Fruit fly (Drosophila melanogaster) whole organism, wandering third instar larva: Measurements from ENCODE around the gene CG31948.

Source experiments
- Abd-B ChIP-seq: fragments of >200 bp; optimal IDR thresholded peaks from 2 replicates; lab custom pipeline; 2017; ENCODE audit warnings: missing biosample characterization, missing genetic modification characterization
- CG32264 ChIP-seq: fragments of 200-800 bp; sonication (Bioruptor generic); optimal IDR thresholded peaks from 2 replicates; lab custom pipeline; 2016; ENCODE audit warnings: missing biosample characterization, missing genetic modification characterization
- CG9705 ChIP-seq: fragments of 200-800 bp; sonication (Bioruptor generic); optimal IDR thresholded peaks from 2 replicates; lab custom pipeline; 2018; ENCODE audit warnings: missing biosample characterization, mild to moderate bottlenecking, missing genetic modification characterization
- CrebA ChIP-seq: fragments of 200-800 bp; sonication (Bioruptor generic); optimal IDR thresholded peaks from 2 replicates; lab custom pipeline; 2016; ENCODE audit warnings: missing biosample characterization, mild to moderate bottlenecking, missing genetic modification characterization, borderline replicate concordance
- Dfd ChIP-seq: fragments of >200 bp; optimal IDR thresholded peaks from 2 replicates; lab custom pipeline; 2017; ENCODE audit warnings: missing biosample characterization, missing genetic modification characterization
- Dif ChIP-seq: fragments of 200-275, 200-300 bp; sonication (Bioruptor generic); optimal IDR thresholded peaks from 2 replicates; lab custom pipeline; 2018; ENCODE audit warnings: missing biosample characterization, missing genetic modification characterization; ENCODE audit not compliant: partially characterized antibody
- GATAd ChIP-seq: sonication (Bioruptor generic); optimal IDR thresholded peaks from 2 replicates; lab custom pipeline; 2016; ENCODE audit warnings: missing biosample characterization, missing genetic modification characterization
- HLH106 ChIP-seq: fragments of 200-800 bp; optimal IDR thresholded peaks from 3 replicates; lab custom pipeline; 2019; ENCODE audit warnings: missing biosample characterization, mild to moderate bottlenecking, missing genetic modification characterization, moderate library complexity
- Hnf4 ChIP-seq: fragments of 200-800 bp; sonication (Bioruptor generic); optimal IDR thresholded peaks from 2 replicates; lab custom pipeline; 2016; ENCODE audit warnings: missing biosample characterization, mild to moderate bottlenecking, missing genetic modification characterization
- Hr78 ChIP-seq: fragments of >200 bp; optimal IDR thresholded peaks from 2 replicates; lab custom pipeline; 2017; ENCODE audit warnings: missing biosample characterization, missing genetic modification characterization
- Hr83 ChIP-seq: fragments of 200-300 bp; sonication (Bioruptor generic); optimal IDR thresholded peaks from 2 replicates; lab custom pipeline; 2016; ENCODE audit warnings: missing biosample characterization, mild to moderate bottlenecking, missing genetic modification characterization, moderate library complexity; ENCODE audit not compliant: poor library complexity, severe bottlenecking
- Jra ChIP-seq: sonication (Bioruptor generic); optimal IDR thresholded peaks from 2 replicates; lab custom pipeline; 2016; ENCODE audit warnings: missing biosample characterization, missing genetic modification characterization
- Mio ChIP-seq: sonication (Bioruptor generic); optimal IDR thresholded peaks from 2 replicates; lab custom pipeline; 2016; ENCODE audit warnings: missing biosample characterization, missing genetic modification characterization
- Myc ChIP-seq: fragments of >200 bp; optimal IDR thresholded peaks from 2 replicates; lab custom pipeline; 2017
- N ChIP-seq: fragments of >200 bp; optimal IDR thresholded peaks from 2 replicates; lab custom pipeline; 2018; ENCODE audit warnings: missing biosample characterization, missing external identifiers, missing genetic modification characterization
- OdsH ChIP-seq: fragments of 200-800 bp; sonication (Bioruptor generic); optimal IDR thresholded peaks from 2 replicates; lab custom pipeline; 2016; ENCODE audit warnings: missing biosample characterization, mild to moderate bottlenecking, missing genetic modification characterization
- Rel ChIP-seq, 2 experiments: fragments of 200-800 bp; sonication (Bioruptor generic) in 1 of 2; optimal IDR thresholded peaks; 2 replicates in 1 of 2; 3 replicates in 1 of 2; lab custom pipeline; 2016 to 2019; ENCODE audit warnings: mild to moderate bottlenecking in 2 of 2, missing biosample characterization in 2 of 2, missing genetic modification characterization in 2 of 2, moderate library complexity in 1 of 2
- Vsx2 ChIP-seq: fragments of 200-300, 225-300 bp; sonication (Bioruptor generic); optimal IDR thresholded peaks from 2 replicates; lab custom pipeline; 2018; ENCODE audit warnings: missing biosample characterization, missing genetic modification characterization; ENCODE audit not compliant: partially characterized antibody
- br ChIP-seq: fragments of 200-800 bp; sonication (Bioruptor generic); optimal IDR thresholded peaks from 2 replicates; lab custom pipeline; 2016; ENCODE audit warnings: missing biosample characterization, missing genetic modification characterization
- brk ChIP-seq: fragments of 200-800 bp; sonication (Bioruptor generic); optimal IDR thresholded peaks from 2 replicates; lab custom pipeline; 2016; ENCODE audit warnings: missing biosample characterization, mild to moderate bottlenecking, missing genetic modification characterization
- dl ChIP-seq, 2 experiments: fragments of 175-275, 200-275 bp in 1 of 2; fragments of 200-275 bp in 1 of 2; sonication (Bioruptor generic); optimal IDR thresholded peaks; lab custom pipeline; 2018; ENCODE audit warnings: mild to moderate bottlenecking in 2 of 2, missing biosample characterization in 2 of 2, missing genetic modification characterization in 2 of 2, moderate library complexity in 2 of 2; ENCODE audit not compliant: partially characterized antibody in 2 of 2, insufficient read depth in 1 of 2
- dmrt93B ChIP-seq: fragments of 200-800 bp; sonication (Bioruptor generic); optimal IDR thresholded peaks from 2 replicates; lab custom pipeline; 2018; ENCODE audit warnings: missing biosample characterization, mild to moderate bottlenecking, missing genetic modification characterization
- dsf ChIP-seq: sonication (Bioruptor generic); optimal IDR thresholded peaks from 2 replicates; lab custom pipeline; 2016; ENCODE audit warnings: missing biosample characterization, missing genetic modification characterization, borderline replicate concordance
- ey ChIP-seq: fragments of 200-800 bp; sonication (Bioruptor generic); optimal IDR thresholded peaks from 2 replicates; lab custom pipeline; 2016; ENCODE audit warnings: missing biosample characterization, missing genetic modification characterization
- foxo ChIP-seq, 2 experiments: fragments of 200-800 bp; sonication (Bioruptor generic); optimal IDR thresholded peaks; 2 replicates in 1 of 2; 3 replicates in 1 of 2; lab custom pipeline; 2016 to 2017; ENCODE audit warnings: missing biosample characterization in 2 of 2, missing genetic modification characterization in 2 of 2
- fru ChIP-seq: fragments of 200-800 bp; sonication (Bioruptor generic); optimal IDR thresholded peaks from 3 replicates; lab custom pipeline; 2016; ENCODE audit warnings: missing biosample characterization, mild to moderate bottlenecking, missing genetic modification characterization
- h ChIP-seq: fragments of 200-800 bp; sonication (Bioruptor generic); optimal IDR thresholded peaks from 3 replicates; lab custom pipeline; 2016; ENCODE audit warnings: missing biosample characterization, mild to moderate bottlenecking, missing genetic modification characterization
- jim ChIP-seq: fragments of 175-275, 200-325 bp; sonication (Bioruptor generic); optimal IDR thresholded peaks from 2 replicates; lab custom pipeline; 2016; ENCODE audit warnings: missing biosample characterization, mild to moderate bottlenecking, missing genetic modification characterization
- lola ChIP-seq: fragments of >200 bp; optimal IDR thresholded peaks from 2 replicates; lab custom pipeline; 2017; ENCODE audit warnings: missing biosample characterization, missing genetic modification characterization
- pan ChIP-seq: fragments of >200 bp; optimal IDR thresholded peaks from 2 replicates; lab custom pipeline; 2017
- psq ChIP-seq: fragments of 200-800 bp; sonication (Bioruptor generic); optimal IDR thresholded peaks from 3 replicates; lab custom pipeline; 2017; ENCODE audit warnings: missing biosample characterization, mild to moderate bottlenecking, missing genetic modification characterization, moderate library complexity
- rgr ChIP-seq: fragments of 200-800 bp; sonication (Bioruptor generic); optimal IDR thresholded peaks from 3 replicates; lab custom pipeline; 2016; ENCODE audit warnings: missing biosample characterization, mild to moderate bottlenecking, missing genetic modification characterization
- sage ChIP-seq: fragments of 200-800 bp; sonication (Bioruptor generic); optimal IDR thresholded peaks from 2 replicates; lab custom pipeline; 2016; ENCODE audit warnings: missing biosample characterization, mild to moderate bottlenecking, missing genetic modification characterization
- sv ChIP-seq: fragments of 200-800 bp; sonication (Bioruptor generic); optimal IDR thresholded peaks from 3 replicates; lab custom pipeline; 2016; ENCODE audit warnings: missing biosample characterization, missing genetic modification characterization
- tai ChIP-seq: sonication (Bioruptor generic); optimal IDR thresholded peaks from 2 replicates; lab custom pipeline; 2016; ENCODE audit warnings: missing biosample characterization, missing genetic modification characterization
- usp ChIP-seq: fragments of >200 bp; optimal IDR thresholded peaks from 2 replicates; lab custom pipeline; 2017; ENCODE audit warnings: missing biosample characterization, missing genetic modification characterization

The CG31948 gene

dm6 chr2L:2373818-2374746 lies 42.4 kb downstream of the CG31948 start, which contains the start of the genes CG3609 and CG15390 (continued):
- TF ChIP-seq Mio (GFP tag; lab: Kevin White, UChicago), result peak; percentile 62
- TF ChIP-seq Hr78 (GFP tag; lab: Kevin White, UChicago), result no peak

- TF ChIP-seq CG9705 (GFP tag; lab: Kevin White, UChicago) (no peak), jim (no peak)
Measured at dm6 chr2L:2372112-2372449, 44.4 kb downstream of the CG31948 start.

DNA sequence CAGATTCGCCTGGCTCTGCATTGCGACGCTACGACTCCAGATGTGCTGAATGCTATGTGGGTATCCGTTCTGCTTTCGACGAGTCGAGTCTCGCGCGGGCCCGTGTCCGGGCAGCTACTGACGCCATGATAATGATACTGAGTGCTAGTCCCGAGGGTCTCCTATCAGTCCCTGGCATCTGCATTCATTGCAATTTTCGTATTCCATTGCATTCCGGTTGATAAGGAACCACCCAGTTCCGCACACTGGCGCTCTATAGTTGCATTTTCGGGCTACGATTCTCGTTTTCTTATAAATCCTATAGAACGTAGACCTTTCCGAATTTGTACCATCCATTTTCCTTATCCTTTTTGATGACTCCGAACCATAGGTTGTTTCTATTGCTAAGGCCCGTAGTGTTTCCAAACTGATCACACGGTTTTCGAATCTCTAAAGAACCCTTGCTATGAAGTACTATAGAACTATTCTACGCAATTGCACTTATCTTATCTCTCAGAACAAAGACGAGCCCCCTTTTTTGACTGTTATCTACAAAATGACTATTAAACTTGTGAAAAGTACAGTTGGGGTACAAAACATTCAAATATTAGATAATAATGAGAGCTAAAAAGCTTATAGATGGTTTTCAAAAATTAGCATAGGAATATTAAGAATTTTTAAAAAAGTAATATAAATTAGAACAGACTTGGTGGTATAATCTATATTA lies 45.0 kb downstream of the CG31948 start, which contains the start of gene CG3597:
CG3597 (minus strand) TSS at position 119 of the 706 bp plus-strand sequence.
- TF ChIP-seq sage (no peak), dsf (no peak), h (GFP tag; lab: Kevin White, UChicago) (no peak), jim (no peak), HLH106 (tag; lab: Kevin White, UChicago) (no peak), psq (GFP tag; lab: Kevin White, UChicago) (no peak), pan (no peak)

dm6 chr2L:2370352-2370751 lies 46.2 kb downstream of the CG31948 start:
- TF ChIP-seq Dfd (no peak), Vsx2 (no peak), lola (no peak), dsf (no peak), N (GFP tag; lab: Kevin White, UChicago) (no peak), usp (no peak), Hr78 (GFP tag; lab: Kevin White, UChicago) (no peak), sv (no peak), OdsH (no peak), HLH106 (tag; lab: Kevin White, UChicago) (no peak), psq (GFP tag; lab: Kevin White, UChicago) (no peak), Myc (lab: Kevin White, UChicago) (no peak), Hnf4 (GFP tag; lab: Kevin White, UChicago) (no peak), sage (no peak), Abd-B (GFP tag; lab: Kevin White, UChicago) (no peak), GATAd (GFP tag; lab: Kevin White, UChicago) (no peak), br (GFP tag; lab: Kevin White, UChicago) (no peak)

- TF ChIP-seq psq (GFP tag; lab: Kevin White, UChicago) (no peak), Dif (no peak), Dfd (no peak), GATAd (GFP tag; lab: Kevin White, UChicago) (no peak), dmrt93B (GFP tag; lab: Kevin White, UChicago) (no peak), usp (no peak), Hr78 (GFP tag; lab: Kevin White, UChicago) (no peak), sage (peak; percentile 7), tai (GFP tag; lab: Kevin White, UChicago) (no peak), dsf (no peak), Myc (lab: Kevin White, UChicago) (no peak), Mio (GFP tag; lab: Kevin White, UChicago) (no peak), CrebA (no peak), Hr83 (GFP tag; lab: Kevin White, UChicago) (no peak), foxo (GFP tag; optimal IDR thresholded peaks at IDR 0.05; lab: Kevin White, UChicago) (peak in 1 of 2 experiments; percentile 32), br (GFP tag; lab: Kevin White, UChicago) (no peak), h (GFP tag; lab: Kevin White, UChicago) (peak; percentile 17), Rel (GFP tag; optimal IDR thresholded peaks at IDR 0.05; lab: Kevin White, UChicago) (no peak), Rel (tag; optimal IDR thresholded peaks at IDR 0.05; lab: Kevin White, UChicago) (no peak), HLH106 (tag; lab: Kevin White, UChicago) (peak; percentile 46), CG32264 (GFP tag; lab: Kevin White, UChicago) (no peak), CG9705 (GFP tag; lab: Kevin White, UChicago) (no peak), Abd-B (GFP tag; lab: Kevin White, UChicago) (no peak), rgr (GFP tag; lab: Kevin White, UChicago) (peak; percentile 26), lola (no peak), dl (GFP tag; optimal IDR thresholded peaks at IDR 0.05; lab: Kevin White, UChicago; ENCODE audit: insufficient read depth in 1 of 2, partially characterized antibody in 2 of 2) (no peak), fru (GFP tag; lab: Kevin White, UChicago) (peak; percentile 11), Hnf4 (GFP tag; lab: Kevin White, UChicago) (no peak), pan (no peak), Jra (GFP tag; lab: Kevin White, UChicago) (no peak), Vsx2 (no peak), jim (no peak), brk (GFP tag; lab: Kevin White, UChicago) (no peak), ey (GFP tag; lab: Kevin White, UChicago) (no peak)
Measured at dm6 chr2L:2365655-2366214, 50.8 kb downstream of the CG31948 start.
